Fruit fly (Drosophila melanogaster) whole organism, prepupa: ENCODE results near the gene wda.
A peak's percentile ranks its signal among the peaks of the same experiment; 100 is the strongest.

Experiments
- CG10669 ChIP-seq: fragments of 200-800 bp; sonication (Bioruptor generic); optimal IDR thresholded peaks from 3 replicates; lab custom pipeline; 2018; ENCODE audit warnings: missing biosample characterization, mild to moderate bottlenecking, missing genetic modification characterization, moderate library complexity
- CG11762 ChIP-seq: fragments of 200-800 bp; sonication (Bioruptor generic); optimal IDR thresholded peaks from 3 replicates; lab custom pipeline; 2016; ENCODE audit warnings: missing biosample characterization, missing genetic modification characterization; ENCODE audit not compliant: insufficient read depth
- CG15336 ChIP-seq: fragments of 200-800 bp; sonication (Bioruptor generic); IDR thresholded peaks from 2 replicates; pipeline ENCODE4 v1.3.6; 2022; ENCODE audit warnings: missing biosample characterization, missing genetic modification characterization
- CG1621 ChIP-seq: fragments of 200-800 bp; sonication (Bioruptor generic); optimal IDR thresholded peaks from 3 replicates; lab custom pipeline; 2018; ENCODE audit warnings: missing biosample characterization, mild to moderate bottlenecking, missing genetic modification characterization
- CG16779 ChIP-seq: fragments of 200-800 bp; sonication (Bioruptor generic); optimal IDR thresholded peaks from 3 replicates; lab custom pipeline; 2017; ENCODE audit warnings: missing biosample characterization, mild to moderate bottlenecking, missing genetic modification characterization
- CG3032 ChIP-seq: fragments of 200-800 bp; optimal IDR thresholded peaks from 2 replicates; lab custom pipeline; 2019; ENCODE audit warnings: missing biosample characterization, mild to moderate bottlenecking, missing genetic modification characterization, moderate library complexity
- CG31627 ChIP-seq: fragments of 200-800 bp; sonication (Bioruptor generic); optimal IDR thresholded peaks from 3 replicates; lab custom pipeline; 2016; ENCODE audit warnings: missing biosample characterization, missing genetic modification characterization
- CG34406 ChIP-seq: fragments of 200-800 bp; sonication (Bioruptor generic); optimal IDR thresholded peaks from 3 replicates; lab custom pipeline; 2016; ENCODE audit warnings: missing biosample characterization, missing genetic modification characterization
- CG3919 ChIP-seq: fragments of 200-800 bp; sonication (Bioruptor generic); optimal IDR thresholded peaks from 3 replicates; lab custom pipeline; 2016; ENCODE audit warnings: missing biosample characterization, missing genetic modification characterization
- CG6163 ChIP-seq: fragments of 200-800 bp; sonication (Bioruptor generic); IDR thresholded peaks from 3 replicates; pipeline ENCODE4 v1.3.6; 2022; ENCODE audit warnings: missing biosample characterization, missing genetic modification characterization
- CG6276 ChIP-seq: fragments of 200-800 bp; sonication (Bioruptor generic); optimal IDR thresholded peaks from 2 replicates; lab custom pipeline; 2017; ENCODE audit warnings: missing biosample characterization, mild to moderate bottlenecking, missing genetic modification characterization
- CG6808 ChIP-seq: fragments of 200-800 bp; sonication (Bioruptor generic); optimal IDR thresholded peaks from 3 replicates; lab custom pipeline; 2017; ENCODE audit warnings: missing biosample characterization, missing genetic modification characterization, mild to moderate bottlenecking, moderate library complexity, missing genetic modification reagents
- CG6854 ChIP-seq: fragments of 200-800 bp; sonication (Bioruptor generic); optimal IDR thresholded peaks from 2 replicates; lab custom pipeline; 2017; ENCODE audit warnings: missing biosample characterization, mild to moderate bottlenecking, missing genetic modification characterization
- CG7368 ChIP-seq: fragments of 200-800 bp; sonication (Bioruptor generic); optimal IDR thresholded peaks from 3 replicates; lab custom pipeline; 2016; ENCODE audit warnings: missing biosample characterization, missing genetic modification characterization
- CG8319 ChIP-seq: fragments of 200-800 bp; sonication (Bioruptor generic); optimal IDR thresholded peaks from 3 replicates; lab custom pipeline; 2016; ENCODE audit warnings: missing biosample characterization, missing genetic modification characterization
- CG8632 ChIP-seq: fragments of 200-800 bp; sonication (Bioruptor generic); optimal IDR thresholded peaks from 3 replicates; lab custom pipeline; 2016; ENCODE audit warnings: missing biosample characterization, missing genetic modification characterization
- Eip75B ChIP-seq: fragments of 200-800 bp; sonication (Bioruptor generic); optimal IDR thresholded peaks from 3 replicates; lab custom pipeline; 2016; ENCODE audit warnings: missing biosample characterization, missing genetic modification characterization
- Eip93F ChIP-seq: fragments of 200-800 bp; sonication (Bioruptor generic); optimal IDR thresholded peaks from 2 replicates; lab custom pipeline; 2016; ENCODE audit warnings: missing biosample characterization, mild to moderate bottlenecking, missing genetic modification characterization
- Ets21C ChIP-seq: fragments of 200-800 bp; sonication (Bioruptor generic); optimal IDR thresholded peaks from 3 replicates; lab custom pipeline; 2016; ENCODE audit warnings: missing biosample characterization, missing genetic modification characterization
- Ets96B ChIP-seq: fragments of 200-800 bp; optimal IDR thresholded peaks from 2 replicates; lab custom pipeline; 2019; ENCODE audit warnings: missing biosample characterization, mild to moderate bottlenecking, missing genetic modification characterization, moderate library complexity
- Gug ChIP-seq: fragments of 200-800 bp; sonication (Bioruptor generic); IDR thresholded peaks from 2 replicates; pipeline ENCODE4 v1.3.6; 2022; ENCODE audit warnings: missing biosample characterization, missing genetic modification characterization
- Hr38 ChIP-seq: sonication (Bioruptor generic); optimal IDR thresholded peaks from 2 replicates; lab custom pipeline; 2016; ENCODE audit warnings: missing biosample characterization, missing genetic modification characterization
- Hr39 ChIP-seq: fragments of 200-800 bp; sonication (Bioruptor generic); optimal IDR thresholded peaks from 2 replicates; lab custom pipeline; 2016; ENCODE audit warnings: missing biosample characterization, missing genetic modification characterization
- Hr4 ChIP-seq: fragments of 200-800 bp; sonication (Bioruptor generic); optimal IDR thresholded peaks from 3 replicates; lab custom pipeline; 2016; ENCODE audit warnings: missing biosample characterization, missing genetic modification characterization
- Lpt ChIP-seq: fragments of 200-800 bp; sonication (Bioruptor generic); optimal IDR thresholded peaks from 3 replicates; lab custom pipeline; 2016; ENCODE audit warnings: missing biosample characterization, missing genetic modification characterization
- Met ChIP-seq: fragments of 200-800 bp; sonication (Bioruptor generic); optimal IDR thresholded peaks from 3 replicates; lab custom pipeline; 2016; ENCODE audit warnings: missing biosample characterization, missing genetic modification characterization
- OdsH ChIP-seq: fragments of 200-800 bp; sonication (Bioruptor generic); optimal IDR thresholded peaks from 3 replicates; lab custom pipeline; 2016; ENCODE audit warnings: missing biosample characterization, missing genetic modification characterization
- Sox102F ChIP-seq: fragments of 200-800 bp; sonication (Bioruptor generic); optimal IDR thresholded peaks from 2 replicates; lab custom pipeline; 2016; ENCODE audit warnings: missing biosample characterization, mild to moderate bottlenecking, missing genetic modification characterization
- Sox14 ChIP-seq: fragments of 200-800 bp; sonication (Bioruptor generic); optimal IDR thresholded peaks from 3 replicates; lab custom pipeline; 2016; ENCODE audit warnings: missing biosample characterization, missing genetic modification characterization
- achi ChIP-seq: fragments of 200-800 bp; sonication (Bioruptor generic); optimal IDR thresholded peaks from 3 replicates; lab custom pipeline; 2016; ENCODE audit warnings: missing biosample characterization, missing genetic modification characterization
- cyc ChIP-seq: fragments of 200-800 bp; sonication (Bioruptor generic); optimal IDR thresholded peaks from 3 replicates; lab custom pipeline; 2016; ENCODE audit warnings: missing biosample characterization, missing genetic modification characterization
- dac ChIP-seq: fragments of 200-800 bp; sonication (Bioruptor generic); optimal IDR thresholded peaks from 2 replicates; lab custom pipeline; 2017; ENCODE audit warnings: missing biosample characterization, mild to moderate bottlenecking, missing genetic modification characterization
- dsx ChIP-seq: fragments of 200-800 bp; optimal IDR thresholded peaks from 3 replicates; lab custom pipeline; 2019; ENCODE audit warnings: missing biosample characterization, mild to moderate bottlenecking, missing genetic modification characterization, moderate library complexity; ENCODE audit not compliant: poor library complexity, severe bottlenecking
- eg ChIP-seq: fragments of 200-800 bp; sonication (Bioruptor generic); IDR thresholded peaks from 3 replicates; pipeline ENCODE4 v1.3.6; 2022; ENCODE audit warnings: missing biosample characterization, missing genetic modification characterization
- fkh ChIP-seq: fragments of 200-800 bp; sonication (Bioruptor generic); optimal IDR thresholded peaks from 3 replicates; lab custom pipeline; 2017; ENCODE audit warnings: missing biosample characterization, mild to moderate bottlenecking, missing genetic modification characterization, moderate library complexity
- lz ChIP-seq: fragments of 200-800 bp; sonication (Bioruptor generic); optimal IDR thresholded peaks from 3 replicates; lab custom pipeline; 2016; ENCODE audit warnings: missing biosample characterization, missing genetic modification characterization
- net ChIP-seq: fragments of 200-800 bp; sonication (Bioruptor generic); optimal IDR thresholded peaks from 3 replicates; lab custom pipeline; 2016; ENCODE audit warnings: missing biosample characterization, missing genetic modification characterization
- salr ChIP-seq, 2 experiments: fragments of 200-800 bp; sonication (Bioruptor generic); optimal IDR thresholded peaks; 3 replicates each; lab custom pipeline; 2016 to 2018; ENCODE audit warnings: missing biosample characterization in 2 of 2, missing genetic modification characterization in 2 of 2, mild to moderate bottlenecking in 1 of 2
- spab ChIP-seq: fragments of 200-800 bp; sonication (Bioruptor generic); optimal IDR thresholded peaks from 2 replicates; lab custom pipeline; 2017; ENCODE audit warnings: missing biosample characterization, mild to moderate bottlenecking, missing genetic modification characterization, missing genetic modification reagents
- svp ChIP-seq: fragments of 200-800 bp; sonication (Bioruptor generic); peaks from one replicate; lab custom pipeline; 2016; ENCODE audit warnings: missing biosample characterization, missing genetic modification characterization
- vri ChIP-seq: fragments of 200-800 bp; sonication (Bioruptor generic); optimal IDR thresholded peaks from 3 replicates; lab custom pipeline; 2016; ENCODE audit warnings: missing biosample characterization, mild to moderate bottlenecking, missing genetic modification characterization

The wda gene

dm6 chr3R:23239934-23240632 lies 17.8 kb downstream of the wda start (continued):
- peak; percentile 17 for TF ChIP-seq Ets96B (tag; lab: Kevin White, UChicago)
- TF ChIP-seq cyc (GFP tag; lab: Kevin White, UChicago), result no peak
- no peak for TF ChIP-seq Hr38 (GFP tag; lab: Kevin White, UChicago)
- TF ChIP-seq vri (GFP tag; lab: Kevin White, UChicago), result no peak
- no peak for TF ChIP-seq CG8319 (GFP tag; lab: Kevin White, UChicago)
- TF ChIP-seq dac (GFP tag; lab: Kevin White, UChicago), result no peak
- TF ChIP-seq OdsH (GFP tag; lab: Kevin White, UChicago), result no peak
- no peak for TF ChIP-seq Hr39 (GFP tag; lab: Kevin White, UChicago)
- 0 out of 3 replicates have a peak, but pooled peaks have one; percentile 30 for TF ChIP-seq CG6163

dm6 chr3R:23239051-23239450 lies 18.8 kb downstream of the wda start:
- no peak for TF ChIP-seq svp (GFP tag; lab: Kevin White, UChicago)
- TF ChIP-seq CG10669 (GFP tag; lab: Kevin White, UChicago), result no peak
- TF ChIP-seq Ets21C (GFP tag; lab: Kevin White, UChicago), result no peak
- TF ChIP-seq, all 60 proteins: peak for 0

- no peak for TF ChIP-seq Eip75B (GFP tag; lab: Kevin White, UChicago)
- TF ChIP-seq CG8319 (GFP tag; lab: Kevin White, UChicago), result no peak
- no peak for TF ChIP-seq CG15336 (GFP tag; lab: Robert Waterston, UW)
- TF ChIP-seq spab (GFP tag; lab: Kevin White, UChicago), result no peak
- no peak for TF ChIP-seq CG6163
- no peak for TF ChIP-seq CG6854 (GFP tag; lab: Kevin White, UChicago)
- no peak for TF ChIP-seq CG11762
- no peak for TF ChIP-seq CG1621 (tag; lab: Kevin White, UChicago)
- no peak for TF ChIP-seq Gug (GFP tag; lab: Robert Waterston, UW)
- TF ChIP-seq Lpt (GFP tag; lab: Kevin White, UChicago), result no peak
- TF ChIP-seq, all 60 proteins: peak for 0
These were observed 29.2 kb downstream of the wda start for dm6 chr3R:23228605-23229264.

- 0 out of 3 replicates have a peak, but pooled peaks have one; percentile 52 for TF ChIP-seq CG6163
- TF ChIP-seq CG16779 (tag; lab: Kevin White, UChicago), result peak; percentile 30
- TF ChIP-seq achi (GFP tag; lab: Kevin White, UChicago), result no peak
- peak; percentile 3 for TF ChIP-seq Lpt (GFP tag; lab: Kevin White, UChicago)
- TF ChIP-seq CG11762, result no peak
- peak; percentile 95 for TF ChIP-seq svp (GFP tag; lab: Kevin White, UChicago)
- TF ChIP-seq CG3919, result no peak
- no peak for TF ChIP-seq salr (GFP tag; optimal IDR thresholded peaks at IDR 0.05; lab: Kevin White, UChicago)
- no peak for TF ChIP-seq lz
- TF ChIP-seq Gug (GFP tag; lab: Robert Waterston, UW), result 0 out of 2 replicates have a peak, but pooled peaks have one; percentile 8
- peak; percentile 47 for TF ChIP-seq net (GFP tag; lab: Kevin White, UChicago)
- TF ChIP-seq Met, result peak; percentile 45
- no peak for TF ChIP-seq dsx
- peak; percentile 96 for TF ChIP-seq vri (GFP tag; lab: Kevin White, UChicago)
- no peak; the same call in 1 of the 2 replicates for TF ChIP-seq CG15336 (GFP tag; lab: Robert Waterston, UW)
- peak; percentile 63 for TF ChIP-seq CG6276 (GFP tag; lab: Kevin White, UChicago)
- peak; percentile 34 for TF ChIP-seq Eip93F (GFP tag; lab: Kevin White, UChicago)
- TF ChIP-seq fkh, result peak; percentile 32
- TF ChIP-seq Ets21C (GFP tag; lab: Kevin White, UChicago), result no peak
- no peak for TF ChIP-seq CG8319 (GFP tag; lab: Kevin White, UChicago)
- no peak for TF ChIP-seq Hr4 (GFP tag; lab: Kevin White, UChicago)
- TF ChIP-seq CG3032, result no peak
- TF ChIP-seq Eip75B (GFP tag; lab: Kevin White, UChicago), result no peak
- no peak for TF ChIP-seq CG7368 (GFP tag; lab: Kevin White, UChicago)
- TF ChIP-seq eg (GFP tag; lab: Robert Waterston, UW), result peak; percentile 51; the same call in 2 of the 3 replicates
- peak; percentile 0 for TF ChIP-seq CG34406 (GFP tag; lab: Kevin White, UChicago)
- TF ChIP-seq Sox102F (GFP tag; lab: Kevin White, UChicago), result peak; percentile 24
- peak; percentile 70 for TF ChIP-seq Sox14 (GFP tag; lab: Kevin White, UChicago)
- no peak for TF ChIP-seq CG8632 (GFP tag; lab: Kevin White, UChicago)
- peak; percentile 1 for TF ChIP-seq CG6808 (GFP tag; lab: Kevin White, UChicago)
- TF ChIP-seq Hr39 (GFP tag; lab: Kevin White, UChicago), result no peak
- no peak for TF ChIP-seq CG31627 (GFP tag; lab: Kevin White, UChicago)
These were observed 31.3 kb downstream of the wda start, which contains the start of gene cnc for dm6 chr3R:23226521-23227039. Gene cnc (minus strand): TSS chr3R:23226711.
